Fruit fly (Drosophila melanogaster) whole organism, embryonic: ENCODE results near the gene CG7432.

Experiments used
- CG10209 ChIP-seq: fragments of 200-800 bp; sonication (Bioruptor generic); optimal IDR thresholded peaks from 3 replicates; lab custom pipeline; 2017; ENCODE audit warnings: missing biosample characterization, mild to moderate bottlenecking, missing genetic modification characterization, missing genetic modification reagents
- CG12659 ChIP-seq: fragments of 200-800 bp; sonication (Bioruptor generic); optimal IDR thresholded peaks from 3 replicates; lab custom pipeline; 2017; ENCODE audit warnings: mild to moderate bottlenecking, missing biosample characterization, missing genetic modification reagents, missing genetic modification characterization
- CG12744 ChIP-seq: fragments of 200-800 bp; sonication (Bioruptor generic); optimal IDR thresholded peaks from 2 replicates; lab custom pipeline; 2016; ENCODE audit warnings: missing biosample characterization, missing genetic modification characterization
- CG15073 ChIP-seq: fragments of 200-800 bp; sonication (Bioruptor generic); optimal IDR thresholded peaks from 2 replicates; lab custom pipeline; 2016; ENCODE audit warnings: missing biosample characterization, missing genetic modification characterization
- CG2120 ChIP-seq: fragments of 200-800 bp; sonication (Bioruptor generic); optimal IDR thresholded peaks from 3 replicates; lab custom pipeline; 2016; ENCODE audit warnings: missing biosample characterization, missing genetic modification characterization
- CG30403 ChIP-seq: fragments of 200-800 bp; sonication (Bioruptor generic); optimal IDR thresholded peaks from 3 replicates; lab custom pipeline; 2016; ENCODE audit warnings: missing biosample characterization, missing genetic modification characterization
- CG3163 ChIP-seq: fragments of 200-800 bp; sonication (Bioruptor generic); optimal IDR thresholded peaks from 3 replicates; lab custom pipeline; 2016; ENCODE audit warnings: missing biosample characterization, missing genetic modification characterization
- CG32772 ChIP-seq: fragments of 200-800 bp; sonication (Bioruptor generic); IDR thresholded peaks from 2 replicates; pipeline ENCODE4 v1.3.6; 2022; ENCODE audit warnings: missing biosample characterization, missing genetic modification characterization
- CG3281 ChIP-seq: fragments of 200-800 bp; sonication (Bioruptor generic); optimal IDR thresholded peaks from 3 replicates; lab custom pipeline; 2017; ENCODE audit warnings: missing biosample characterization, mild to moderate bottlenecking, missing genetic modification characterization
- CG3847 ChIP-seq: fragments of 200-800 bp; sonication (Bioruptor generic); IDR thresholded peaks from 2 replicates; pipeline ENCODE4 v1.3.6; 2022; ENCODE audit warnings: missing biosample characterization, missing genetic modification characterization
- CG4328 ChIP-seq: fragments of 200-800 bp; sonication (Bioruptor generic); optimal IDR thresholded peaks from 3 replicates; lab custom pipeline; 2017; ENCODE audit warnings: missing biosample characterization, missing genetic modification reagents, missing genetic modification characterization
- CG6654 ChIP-seq: fragments of 200-800 bp; sonication (Bioruptor generic); optimal IDR thresholded peaks from 2 replicates; lab custom pipeline; 2017; ENCODE audit warnings: missing biosample characterization, mild to moderate bottlenecking, missing genetic modification characterization
- CG7745 ChIP-seq: fragments of 200-800 bp; sonication (Bioruptor generic); optimal IDR thresholded peaks from 2 replicates; lab custom pipeline; 2018; ENCODE audit warnings: missing biosample characterization, mild to moderate bottlenecking, missing genetic modification characterization, moderate library complexity
- CG7839 ChIP-seq: fragments of 200-800 bp; sonication (Bioruptor generic); optimal IDR thresholded peaks from 3 replicates; lab custom pipeline; 2018; ENCODE audit warnings: missing biosample characterization, mild to moderate bottlenecking, missing genetic modification characterization, moderate library complexity
- CG7963 ChIP-seq: fragments of 200-800 bp; sonication (Bioruptor generic); IDR thresholded peaks from 3 replicates; pipeline ENCODE4 v1.3.6; 2022; ENCODE audit warnings: missing biosample characterization, missing genetic modification characterization; ENCODE audit not compliant: partially characterized antibody
- CG8388 ChIP-seq: fragments of 200-800 bp; sonication (Bioruptor generic); optimal IDR thresholded peaks from 2 replicates; lab custom pipeline; 2019; ENCODE audit warnings: missing biosample characterization, mild to moderate bottlenecking, missing genetic modification characterization, moderate library complexity
- CG8944 ChIP-seq: fragments of 200-800 bp; sonication (Bioruptor generic); optimal IDR thresholded peaks from 3 replicates; lab custom pipeline; 2016; ENCODE audit warnings: missing biosample characterization, missing genetic modification characterization
- CG9609 ChIP-seq: fragments of 200-800 bp; sonication (Bioruptor generic); optimal IDR thresholded peaks from 3 replicates; lab custom pipeline; 2016; ENCODE audit warnings: missing biosample characterization, missing genetic modification characterization
- CG9797 ChIP-seq: fragments of 200-800 bp; sonication (Bioruptor generic); optimal IDR thresholded peaks from 3 replicates; lab custom pipeline; 2018; ENCODE audit warnings: missing biosample characterization, mild to moderate bottlenecking, missing genetic modification characterization
- Chrac-16 ChIP-seq: fragments of 200-800 bp; sonication (Bioruptor generic); optimal IDR thresholded peaks from 3 replicates; lab custom pipeline; 2016; ENCODE audit warnings: missing biosample characterization, missing genetic modification characterization
- D19B ChIP-seq: fragments of 200-800 bp; sonication (Bioruptor generic); optimal IDR thresholded peaks from 2 replicates; lab custom pipeline; 2017; ENCODE audit warnings: missing biosample characterization, mild to moderate bottlenecking, missing genetic modification characterization
- Dad ChIP-seq: fragments of 200-800 bp; sonication (Bioruptor generic); optimal IDR thresholded peaks from 3 replicates; lab custom pipeline; 2016; ENCODE audit warnings: missing biosample characterization, missing genetic modification characterization
- Doc3 ChIP-seq: fragments of 200-800 bp; sonication (Bioruptor generic); IDR thresholded peaks from 3 replicates; pipeline ENCODE4 v1.3.6; 2022; ENCODE audit warnings: missing biosample characterization, missing genetic modification characterization; ENCODE audit not compliant: partially characterized antibody
- Jarid2 ChIP-seq: fragments of 200-800 bp; sonication (Bioruptor generic); optimal IDR thresholded peaks from 3 replicates; lab custom pipeline; 2017; ENCODE audit warnings: mild to moderate bottlenecking, missing biosample characterization, missing genetic modification reagents, missing genetic modification characterization
- Lpt ChIP-seq: fragments of >200 bp; optimal IDR thresholded peaks from 2 replicates; lab custom pipeline; 2018; ENCODE audit warnings: missing biosample characterization, missing genetic modification characterization
- MBD-R2 ChIP-seq: fragments of 200-800 bp; sonication (Bioruptor generic); IDR thresholded peaks from 2 replicates; pipeline ENCODE4 v1.3.6; 2022; ENCODE audit warnings: missing biosample characterization, missing genetic modification characterization
- MESR4 ChIP-seq: fragments of 200-800 bp; sonication (Bioruptor generic); optimal IDR thresholded peaks from 2 replicates; lab custom pipeline; 2018; ENCODE audit warnings: missing biosample characterization, mild to moderate bottlenecking, missing genetic modification characterization, moderate library complexity
- Pdp1 ChIP-seq, 2 experiments: fragments of 200-800 bp; sonication (Bioruptor generic); optimal IDR thresholded peaks; 3 replicates each; lab custom pipeline; 2016; ENCODE audit warnings: missing biosample characterization in 2 of 2, missing genetic modification characterization in 2 of 2, mild to moderate bottlenecking in 1 of 2, moderate library complexity in 1 of 2
- Sry-δ ChIP-seq: fragments of 200-800 bp; sonication (Bioruptor generic); optimal IDR thresholded peaks from 2 replicates; lab custom pipeline; 2016; ENCODE audit warnings: missing biosample characterization, missing genetic modification characterization
- Trl ChIP-seq, 3 experiments: fragments of >200 bp in 2 of 3; fragments of 200-800 bp in 1 of 3; sonication (Bioruptor generic) in 1 of 3; optimal IDR thresholded peaks; 2 replicates in 1 of 3; 3 replicates in 2 of 3; lab custom pipeline; 2016 to 2017; ENCODE audit warnings: missing biosample characterization in 1 of 3, missing genetic modification characterization in 1 of 3
- Vsx1 ChIP-seq: fragments of 200-800 bp; sonication (Bioruptor generic); optimal IDR thresholded peaks from 2 replicates; lab custom pipeline; 2017; ENCODE audit warnings: missing biosample characterization, mild to moderate bottlenecking, missing genetic modification characterization, missing genetic modification reagents
- cas ChIP-seq: fragments of 200-800 bp; sonication (Bioruptor generic); IDR thresholded peaks from 2 replicates; pipeline ENCODE4 v1.3.6; 2022; ENCODE audit warnings: missing biosample characterization, missing genetic modification characterization
- crol ChIP-seq: fragments of 200-800 bp; sonication (Bioruptor generic); IDR thresholded peaks from 2 replicates; pipeline ENCODE4 v1.3.6; 2022; ENCODE audit warnings: missing biosample characterization, missing genetic modification characterization
- dati ChIP-seq: fragments of 200-800 bp; sonication (Bioruptor generic); IDR thresholded peaks from 2 replicates; pipeline ENCODE4 v1.3.6; 2022; ENCODE audit warnings: missing biosample characterization, missing genetic modification characterization
- dimm ChIP-seq: fragments of 200-800 bp; sonication (Bioruptor generic); IDR thresholded peaks from 2 replicates; pipeline ENCODE4 v1.3.6; 2022; ENCODE audit warnings: missing biosample characterization, missing genetic modification characterization
- dmrt11E ChIP-seq: fragments of 200-800 bp; sonication (Bioruptor generic); optimal IDR thresholded peaks from 3 replicates; lab custom pipeline; 2018; ENCODE audit warnings: missing biosample characterization, mild to moderate bottlenecking, missing genetic modification characterization, moderate library complexity
- eyg ChIP-seq: fragments of 200-800 bp; sonication (Bioruptor generic); optimal IDR thresholded peaks from 3 replicates; lab custom pipeline; 2016; ENCODE audit warnings: missing biosample characterization, missing genetic modification characterization
- fd96Cb ChIP-seq: fragments of 200-800 bp; sonication (Bioruptor generic); optimal IDR thresholded peaks from 2 replicates; lab custom pipeline; 2018; ENCODE audit warnings: missing biosample characterization, mild to moderate bottlenecking, missing genetic modification characterization, moderate library complexity
- ham ChIP-seq: fragments of 200-800 bp; sonication (Bioruptor generic); IDR thresholded peaks from 2 replicates; pipeline ENCODE4 v1.3.6; 2022; ENCODE audit warnings: missing biosample characterization, missing genetic modification characterization
- hb ChIP-seq: fragments of 200-800 bp; sonication (Bioruptor generic); IDR thresholded peaks from 3 replicates; pipeline ENCODE4 v1.3.6; 2022; ENCODE audit warnings: missing biosample characterization, missing genetic modification characterization; ENCODE audit not compliant: partially characterized antibody
- kni ChIP-seq: fragments of 200-800 bp; sonication (Bioruptor generic); optimal IDR thresholded peaks from 3 replicates; lab custom pipeline; 2017; ENCODE audit warnings: mild to moderate bottlenecking, missing biosample characterization, missing genetic modification reagents, missing genetic modification characterization
- lab ChIP-seq: fragments of 200-800 bp; sonication (Bioruptor generic); optimal IDR thresholded peaks from 3 replicates; lab custom pipeline; 2017; ENCODE audit warnings: missing biosample characterization, missing genetic modification characterization, mild to moderate bottlenecking, moderate library complexity, missing genetic modification reagents
- rib ChIP-seq: fragments of 200-800 bp; sonication (Bioruptor generic); IDR thresholded peaks from 2 replicates; pipeline ENCODE4 v1.3.6; 2022; ENCODE audit warnings: missing biosample characterization, missing genetic modification characterization
- row ChIP-seq: fragments of 200-800 bp; sonication (Bioruptor generic); IDR thresholded peaks from 3 replicates; pipeline ENCODE4 v1.3.6; 2022; ENCODE audit warnings: missing biosample characterization, missing genetic modification characterization
- sens ChIP-seq: fragments of 200-800 bp; sonication (Bioruptor generic); peaks from one replicate; lab custom pipeline; 2016; ENCODE audit warnings: missing biosample characterization, missing genetic modification characterization
- slbo ChIP-seq: fragments of 200-800 bp; sonication (Bioruptor generic); IDR thresholded peaks from 2 replicates; pipeline ENCODE4 v1.3.6; 2022; ENCODE audit warnings: missing biosample characterization, missing genetic modification characterization
- sr ChIP-seq: fragments of 200-800 bp; sonication (Bioruptor generic); IDR thresholded peaks from 3 replicates; pipeline ENCODE4 v1.3.6; 2022; ENCODE audit warnings: missing biosample characterization, missing genetic modification characterization
- trem ChIP-seq: fragments of 200-800 bp; optimal IDR thresholded peaks from 3 replicates; lab custom pipeline; 2019; ENCODE audit warnings: missing biosample characterization, mild to moderate bottlenecking, missing genetic modification characterization, moderate library complexity
- wor ChIP-seq: fragments of 200-800 bp; sonication (Bioruptor generic); IDR thresholded peaks from 2 replicates; pipeline ENCODE4 v1.3.6; 2022; ENCODE audit warnings: missing biosample characterization, missing genetic modification characterization

The CG7432 gene

dm6 chr3R:19648289-19648916, 16.4 kb upstream of the CG7432 start, which contains the start of the genes CG6195 and CG31220 (continued):
- TF ChIP-seq Jarid2 (GFP tag; lab: Kevin White, UChicago) (no peak), CG7839 (tag; lab: Kevin White, UChicago) (peak; percentile 23), sens (peak; percentile 86), CG2120 (GFP tag; lab: Kevin White, UChicago) (peak; percentile 20), CG15073 (GFP tag; lab: Kevin White, UChicago) (no peak), lab (no peak), CG30403 (GFP tag; lab: Kevin White, UChicago) (peak; percentile 19), CG9797 (GFP tag; lab: Kevin White, UChicago) (peak; percentile 72), row (no peak), CG4328 (GFP tag; lab: Kevin White, UChicago) (no peak), fd96Cb (tag; lab: Kevin White, UChicago) (no peak), CG8388 (no peak), crol (GFP tag; lab: Robert Waterston, UW) (no peak), CG8944 (GFP tag; lab: Kevin White, UChicago) (no peak), CG6654 (GFP tag; lab: Kevin White, UChicago) (no peak), Dad (GFP tag; lab: Kevin White, UChicago) (peak; percentile 2), CG12744 (GFP tag; lab: Kevin White, UChicago) (no peak), dati (GFP tag; lab: Robert Waterston, UW) (no peak), kni (GFP tag; lab: Kevin White, UChicago) (peak; percentile 10), eyg (GFP tag; lab: Kevin White, UChicago) (no peak), ham (GFP tag; lab: Robert Waterston, UW) (no peak), rib (GFP tag; lab: Robert Waterston, UW) (0 out of 2 replicates have a peak, but pooled peaks have one; percentile 8), CG3163 (peak; percentile 31), cas (no peak), D19B (GFP tag; lab: Kevin White, UChicago) (no peak), Vsx1 (GFP tag; lab: Kevin White, UChicago) (no peak), slbo (GFP tag; lab: Robert Waterston, UW) (peak; percentile 33; the same call in 1 of the 2 replicates), Pdp1 (GFP tag; optimal IDR thresholded peaks at IDR 0.05; lab: Kevin White, UChicago) (peak; percentile 12 to 65), CG32772 (GFP tag; lab: Robert Waterston, UW) (0 out of 2 replicates have a peak, but pooled peaks have one; percentile 9), CG9609 (GFP tag; lab: Kevin White, UChicago) (no peak), CG12659 (GFP tag; lab: Kevin White, UChicago) (peak; percentile 68), Chrac-16 (GFP tag; lab: Kevin White, UChicago) (no peak), hb (GFP tag; lab: Robert Waterston, UW) (no peak), sr (GFP tag; lab: Robert Waterston, UW) (no peak), MBD-R2 (GFP tag; lab: Robert Waterston, UW) (peak; percentile 92), CG7963 (GFP tag; lab: Robert Waterston, UW) (no peak), CG7745 (tag; lab: Kevin White, UChicago) (no peak), Sry-δ (peak; percentile 0), Doc3 (no peak), trem (tag; lab: Kevin White, UChicago) (no peak), wor (GFP tag; lab: Robert Waterston, UW) (no peak), dimm (GFP tag; lab: Robert Waterston, UW) (no peak), CG10209 (no peak), MESR4 (GFP tag; lab: Kevin White, UChicago) (no peak), dmrt11E (tag; lab: Kevin White, UChicago) (no peak), Trl (optimal IDR thresholded peaks at IDR 0.05; lab: Kevin White, UChicago) (no peak), Trl (GFP tag; optimal IDR thresholded peaks at IDR 0.05; lab: Kevin White, UChicago) (no peak), CG3281 (GFP tag; lab: Kevin White, UChicago) (no peak), CG3847 (no peak), Lpt (GFP tag; lab: Kevin White, UChicago) (no peak)
